Worm (Caenorhabditis elegans) whole organism, L4 larva: Measurements from ENCODE around the gene glr-6.
A peak's percentile ranks its signal among the peaks of the same experiment; 100 is the strongest.

Source experiments
- R02D3.7 ChIP-seq: fragments of 150-350 bp; sonication (generic microtip); optimal IDR thresholded peaks from 3 replicates; lab custom pipeline; 2014; ENCODE audit warnings: missing biosample characterization, missing genetic modification characterization
- T20F7.1 ChIP-seq: fragments of 200-800 bp; sonication (Bioruptor generic); optimal IDR thresholded peaks from 2 replicates; lab custom pipeline; 2018; ENCODE audit warnings: mild to moderate bottlenecking, missing genetic modification characterization, missing compliant biosample characterization
- Y75B8A.6 ChIP-seq: fragments of 200-800 bp; sonication (Bioruptor generic); IDR thresholded peaks from 2 replicates; pipeline ENCODE4 v1.3.6; 2022; ENCODE audit warnings: missing genetic modification reagents, missing genetic modification characterization, missing compliant biosample characterization
- ZK546.5 ChIP-seq, 2 experiments: sonication (generic microtip); optimal IDR thresholded peaks; 2 replicates each; lab custom pipeline; 2017; ENCODE audit warnings: missing biosample characterization in 2 of 2, missing genetic modification characterization in 2 of 2
- aha-1 ChIP-seq: fragments of 150-350 bp; peaks from one replicate; lab custom pipeline; 2014; ENCODE audit warnings: missing biosample characterization, missing genetic modification characterization
- aly-2 ChIP-seq: sonication (generic microtip); optimal IDR thresholded peaks from 2 replicates; lab custom pipeline; 2018; ENCODE audit warnings: missing biosample characterization, missing genetic modification characterization
- ceh-28 ChIP-seq: fragments of 150-350 bp; optimal IDR thresholded peaks from 2 replicates; lab custom pipeline; 2014; ENCODE audit warnings: missing biosample characterization, missing genetic modification reagents, missing genetic modification characterization
- cey-2 ChIP-seq: sonication (generic microtip); optimal IDR thresholded peaks from 3 replicates; lab custom pipeline; 2017; ENCODE audit warnings: missing genetic modification characterization, mild to moderate bottlenecking, missing compliant biosample characterization, antibody characterized with exemption, borderline replicate concordance; ENCODE audit not compliant: insufficient read depth
- ctbp-1 ChIP-seq: fragments of 200-800 bp; sonication (Bioruptor generic); IDR thresholded peaks from 2 replicates; pipeline ENCODE4 v1.3.6; 2022; ENCODE audit warnings: missing genetic modification reagents, missing genetic modification characterization, missing compliant biosample characterization
- daf-16 ChIP-seq, 3 experiments: sonication (generic microtip); optimal IDR thresholded peaks; 2 replicates each; lab custom pipeline; 2016 to 2017; ENCODE audit warnings: missing genetic modification characterization in 3 of 3, missing genetic modification reagents in 3 of 3, mild to moderate bottlenecking in 2 of 3, missing compliant biosample characterization in 2 of 3, missing biosample characterization in 1 of 3, moderate library complexity in 1 of 3
- daf-8 ChIP-seq: fragments of 200-800 bp; sonication (Bioruptor generic); IDR thresholded peaks from 2 replicates; pipeline ENCODE4 v1.3.6; 2022; ENCODE audit warnings: missing genetic modification characterization, missing compliant biosample characterization
- dmd-6 ChIP-seq: fragments of 200-800 bp; sonication (Bioruptor generic); IDR thresholded peaks from 2 replicates; pipeline ENCODE4 v1.3.6; 2022; ENCODE audit warnings: missing genetic modification reagents, missing genetic modification characterization, missing compliant biosample characterization
- dmd-8 ChIP-seq: fragments of 200-800 bp; sonication (Bioruptor generic); IDR thresholded peaks from 2 replicates; pipeline ENCODE4 v1.3.6; 2022; ENCODE audit warnings: missing genetic modification characterization, missing compliant biosample characterization
- dpl-1 ChIP-seq: fragments of 150-350 bp; optimal IDR thresholded peaks from 2 replicates; lab custom pipeline; 2014; ENCODE audit warnings: missing biosample characterization, missing genetic modification reagents, missing genetic modification characterization
- dve-1 ChIP-seq: sonication (generic microtip); optimal IDR thresholded peaks from 2 replicates; lab custom pipeline; 2017; ENCODE audit warnings: antibody characterized with exemption, mild to moderate bottlenecking, missing genetic modification characterization, missing compliant biosample characterization; ENCODE audit not compliant: insufficient read depth
- fkh-10 ChIP-seq: fragments of 150-350 bp; optimal IDR thresholded peaks from 2 replicates; lab custom pipeline; 2014; ENCODE audit warnings: missing biosample characterization, missing genetic modification reagents, missing genetic modification characterization
- fos-1 ChIP-seq: fragments of 150-350 bp; optimal IDR thresholded peaks from 2 replicates; lab custom pipeline; 2014; ENCODE audit warnings: missing biosample characterization, missing genetic modification characterization
- gei-8 ChIP-seq: fragments of 200-800 bp; sonication (Bioruptor generic); optimal IDR thresholded peaks from 2 replicates; lab custom pipeline; 2018; ENCODE audit warnings: mild to moderate bottlenecking, missing genetic modification characterization, missing compliant biosample characterization
- hlh-11 ChIP-seq: fragments of 200-800 bp; sonication (Bioruptor generic); optimal IDR thresholded peaks from 2 replicates; lab custom pipeline; 2018; ENCODE audit warnings: mild to moderate bottlenecking, missing genetic modification characterization, missing compliant biosample characterization
- hlh-30 ChIP-seq: sonication (generic microtip); optimal IDR thresholded peaks from 2 replicates; lab custom pipeline; 2017; ENCODE audit warnings: antibody characterized with exemption, mild to moderate bottlenecking, missing genetic modification characterization, missing compliant biosample characterization; ENCODE audit not compliant: insufficient read depth
- hmg-1.1 ChIP-seq: fragments of 200-800 bp; sonication (Bioruptor generic); IDR thresholded peaks from 2 replicates; pipeline ENCODE4 v1.3.6; 2022; ENCODE audit warnings: missing genetic modification reagents, missing genetic modification characterization, missing compliant biosample characterization
- jun-1 ChIP-seq: fragments of 150-350 bp; optimal IDR thresholded peaks from 2 replicates; lab custom pipeline; 2014; ENCODE audit warnings: missing biosample characterization, missing genetic modification reagents, missing genetic modification characterization
- lin-1 ChIP-seq: fragments of 200-800 bp; sonication (Bioruptor generic); IDR thresholded peaks from 2 replicates; pipeline ENCODE4 v1.3.6; 2022; ENCODE audit warnings: missing genetic modification reagents, missing genetic modification characterization, missing compliant biosample characterization
- lin-39 ChIP-seq: fragments of 150-350 bp; optimal IDR thresholded peaks from 2 replicates; lab custom pipeline; 2014; ENCODE audit warnings: missing biosample characterization, missing genetic modification reagents, missing genetic modification characterization
- mdl-1 ChIP-seq, 2 experiments: fragments of 150-350 bp in 1 of 2; sonication (generic microtip) in 1 of 2; optimal IDR thresholded peaks; 2 replicates each; lab custom pipeline; 2014 to 2017; ENCODE audit warnings: missing biosample characterization in 2 of 2, missing genetic modification characterization in 2 of 2
- mdt-29 ChIP-seq: fragments of 200-800 bp; sonication (Bioruptor generic); IDR thresholded peaks from 2 replicates; pipeline ENCODE4 v1.3.6; 2022; ENCODE audit warnings: missing genetic modification reagents, missing genetic modification characterization, missing compliant biosample characterization
- mep-1 ChIP-seq: fragments of 150-350 bp; sonication (generic microtip); optimal IDR thresholded peaks from 3 replicates; lab custom pipeline; 2014; ENCODE audit warnings: missing biosample characterization, missing genetic modification characterization
- mes-2 ChIP-seq: sonication (generic microtip); optimal IDR thresholded peaks from 2 replicates; lab custom pipeline; 2016; ENCODE audit warnings: missing genotype, mild to moderate bottlenecking, missing genetic modification characterization, missing compliant biosample characterization; ENCODE audit not compliant: poor library complexity, severe bottlenecking
- mxl-3 ChIP-seq: fragments of 200-800 bp; sonication (Bioruptor generic); optimal IDR thresholded peaks from 2 replicates; lab custom pipeline; 2018; ENCODE audit warnings: mild to moderate bottlenecking, missing genetic modification characterization, missing compliant biosample characterization
- nhr-10 ChIP-seq: fragments of 150-350 bp; optimal IDR thresholded peaks from 2 replicates; lab custom pipeline; 2014; ENCODE audit warnings: missing biosample characterization, missing genetic modification characterization
- nhr-28 ChIP-seq: fragments of 150-350 bp; optimal IDR thresholded peaks from 2 replicates; lab custom pipeline; 2014; ENCODE audit warnings: missing biosample characterization, missing genetic modification characterization
- nhr-48 ChIP-seq: sonication (generic microtip); optimal IDR thresholded peaks from 2 replicates; lab custom pipeline; 2016; ENCODE audit warnings: mild to moderate bottlenecking, missing genetic modification characterization, missing compliant biosample characterization
- nhr-76 ChIP-seq: fragments of 150-350 bp; optimal IDR thresholded peaks from 2 replicates; lab custom pipeline; 2014; ENCODE audit warnings: missing biosample characterization, missing genetic modification characterization
- pha-4 ChIP-seq, 2 experiments: fragments of 150-350 bp in 1 of 2; fragments of 200-800 bp in 1 of 2; sonication (Bioruptor generic) in 1 of 2; IDR thresholded peaks in 1 of 2; optimal IDR thresholded peaks in 1 of 2; 2 replicates each; pipeline versions ENCODE4 v1.3.6 to Lab custom; 2014 to 2022; ENCODE audit warnings: missing genetic modification characterization in 2 of 2, missing genetic modification reagents in 2 of 2, missing biosample characterization in 1 of 2, missing compliant biosample characterization in 1 of 2
- php-3 ChIP-seq: fragments of 200-800 bp; sonication (Bioruptor generic); IDR thresholded peaks from 2 replicates; pipeline ENCODE4 v1.3.6; 2022; ENCODE audit warnings: missing genetic modification reagents, missing genetic modification characterization, missing compliant biosample characterization
- pqm-1 ChIP-seq: sonication (generic microtip); optimal IDR thresholded peaks from 2 replicates; lab custom pipeline; 2017; ENCODE audit warnings: missing biosample characterization, missing genetic modification characterization
- saeg-2 ChIP-seq: fragments of 200-800 bp; sonication (Bioruptor generic); IDR thresholded peaks from 2 replicates; pipeline ENCODE4 v1.3.6; 2022; ENCODE audit warnings: missing genetic modification reagents, missing genetic modification characterization, missing compliant biosample characterization
- skn-1 ChIP-seq: fragments of 150-350 bp; optimal IDR thresholded peaks from 2 replicates; lab custom pipeline; 2014; ENCODE audit warnings: missing biosample characterization, missing genetic modification characterization
- spr-3 ChIP-seq: fragments of 200-800 bp; sonication (Bioruptor generic); optimal IDR thresholded peaks from 2 replicates; lab custom pipeline; 2018; ENCODE audit warnings: mild to moderate bottlenecking, missing genetic modification characterization, missing compliant biosample characterization
- tag-97 ChIP-seq: fragments of 200-800 bp; sonication (Bioruptor generic); IDR thresholded peaks from 2 replicates; pipeline ENCODE4 v1.3.6; 2022; ENCODE audit warnings: missing genetic modification characterization, missing compliant biosample characterization
- unc-39 ChIP-seq: sonication (generic microtip); optimal IDR thresholded peaks from 2 replicates; lab custom pipeline; 2017; ENCODE audit warnings: missing biosample characterization, missing genetic modification characterization
- ztf-11 ChIP-seq: fragments of 150-350 bp; optimal IDR thresholded peaks from 2 replicates; lab custom pipeline; 2014; ENCODE audit warnings: missing biosample characterization, missing genetic modification characterization
- ztf-7 ChIP-seq: fragments of 150-350 bp; optimal IDR thresholded peaks from 2 replicates; lab custom pipeline; 2014; ENCODE audit warnings: missing biosample characterization, missing genetic modification characterization

glr-6 gene

ce11 chrX:6813025-6813424 is 27.5 kb downstream of the glr-6 start:
- TF ChIP-seq dmd-8 (GFP tag; lab: Robert Waterston, UW), result no peak
- no peak for TF ChIP-seq cey-2 (tag; lab: Kevin White, UChicago)
- no peak for TF ChIP-seq ZK546.5 (tag; optimal IDR thresholded peaks at IDR 0.05; lab: Kevin White, UChicago)
- TF ChIP-seq nhr-48 (tag; lab: Kevin White, UChicago), result no peak
- peak; percentile 96 for TF ChIP-seq aha-1 (tag; lab: Kevin White, UChicago)
- no peak for TF ChIP-seq gei-8
- no peak for TF ChIP-seq fkh-10 (GFP tag; lab: Kevin White, UChicago)

DNA sequence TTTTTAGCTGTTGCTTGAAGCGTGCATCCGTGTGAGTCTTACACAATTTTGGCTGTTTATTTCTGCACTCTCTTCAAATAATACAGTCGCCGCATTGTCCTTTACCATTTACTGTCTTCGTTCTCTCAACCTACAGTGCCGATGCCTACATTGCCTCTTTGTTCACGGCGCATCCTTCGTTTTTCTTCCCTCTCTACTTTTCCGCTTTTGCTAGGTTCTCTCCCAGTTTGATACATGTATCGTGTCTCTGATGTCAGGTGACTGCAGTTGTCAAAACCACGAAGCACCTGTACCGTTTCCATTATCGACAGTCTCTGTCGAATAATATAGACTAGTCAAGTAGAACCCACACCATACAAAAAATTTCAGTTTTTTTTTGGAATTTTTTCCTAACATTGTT is 31.9 kb downstream of the glr-6 start:
- TF ChIP-seq unc-39, result no peak
- TF ChIP-seq nhr-76, result no peak
- TF ChIP-seq fos-1 (tag; lab: Kevin White, UChicago), result no peak
- no peak for TF ChIP-seq skn-1 (tag; lab: Kevin White, UChicago)
- TF ChIP-seq nhr-28 (tag; lab: Kevin White, UChicago), result peak; percentile 80
- no peak for TF ChIP-seq saeg-2 (GFP tag; lab: Robert Waterston, UW)
- no peak for TF ChIP-seq daf-8 (GFP tag; lab: Robert Waterston, UW)
- peak; percentile 53 for TF ChIP-seq mep-1 (tag; lab: Kevin White, UChicago)
- TF ChIP-seq mdl-1 (tag; optimal IDR thresholded peaks at IDR 0.05; lab: Kevin White, UChicago), result peak in 1 of 2 experiments; percentile 31
- no peak for TF ChIP-seq ztf-11 (tag; lab: Kevin White, UChicago)
- TF ChIP-seq ceh-28, result no peak
- TF ChIP-seq dve-1, result peak; percentile 69
- TF ChIP-seq mdt-29 (GFP tag; lab: Robert Waterston, UW), result no peak
- no peak for TF ChIP-seq ztf-7 (tag; lab: Kevin White, UChicago)
- peak; percentile 19 for TF ChIP-seq jun-1 (tag; lab: Kevin White, UChicago)
- TF ChIP-seq aly-2, result no peak
- peak; percentile 52 for TF ChIP-seq aha-1 (tag; lab: Kevin White, UChicago)
- no peak for TF ChIP-seq ctbp-1 (GFP tag; lab: Robert Waterston, UW)
- peak; percentile 65 for TF ChIP-seq dmd-6 (GFP tag; lab: Robert Waterston, UW)
- TF ChIP-seq php-3, result no peak
- no peak for TF ChIP-seq R02D3.7 (tag; lab: Kevin White, UChicago)
- peak; percentile 50 for TF ChIP-seq mes-2 (tag; lab: Kevin White, UChicago)
- TF ChIP-seq dpl-1, result no peak
- peak; percentile 43 for TF ChIP-seq T20F7.1 (GFP tag; lab: Kevin White, UChicago)
- TF ChIP-seq hlh-11, result peak; percentile 62
- no peak for TF ChIP-seq lin-1 (GFP tag; lab: Robert Waterston, UW)
- peak; percentile 60 for TF ChIP-seq mxl-3
- TF ChIP-seq hlh-30 (tag; lab: Kevin White, UChicago), result peak; percentile 78
- TF ChIP-seq lin-39 (tag; lab: Kevin White, UChicago), result no peak
- TF ChIP-seq Y75B8A.6 (GFP tag; lab: Robert Waterston, UW), result no peak
- peak; percentile 26 for TF ChIP-seq pqm-1 (tag; lab: Kevin White, UChicago)
- peak; percentile 14; the same call in 1 of the 2 replicates for TF ChIP-seq pha-4 (GFP tag; IDR thresholded peaks at IDR 0.05; lab: Robert Waterston, UW)
- TF ChIP-seq pha-4 (tag; optimal IDR thresholded peaks at IDR 0.05; lab: Kevin White, UChicago), result no peak
- TF ChIP-seq spr-3 (GFP tag; lab: Kevin White, UChicago), result no peak
- 0 out of 2 replicates have a peak, but pooled peaks have one; percentile 30 for TF ChIP-seq hmg-1.1 (GFP tag; lab: Robert Waterston, UW)
- no peak for TF ChIP-seq nhr-10 (tag; lab: Kevin White, UChicago)
- TF ChIP-seq daf-16 (GFP tag; optimal IDR thresholded peaks at IDR 0.05; lab: Kevin White, UChicago), result no peak
- peak; percentile 31 for TF ChIP-seq daf-16 (tag; optimal IDR thresholded peaks at IDR 0.05; lab: Kevin White, UChicago)
- no peak for TF ChIP-seq tag-97 (GFP tag; lab: Robert Waterston, UW)
